Worm (Caenorhabditis elegans) whole organism, L4 larva: ENCODE measurements around the gene trx-1.

ENCODE experiments used
- fkh-10 ChIP-seq: fragments of 150-350 bp; optimal IDR thresholded peaks from 2 replicates; lab custom pipeline; 2014; ENCODE audit warnings: missing biosample characterization, missing genetic modification reagents, missing genetic modification characterization
- nhr-237 ChIP-seq: sonication (generic microtip); optimal IDR thresholded peaks from 2 replicates; lab custom pipeline; 2017; ENCODE audit warnings: missing biosample characterization, missing genetic modification characterization
- rbr-2 ChIP-seq: sonication (generic microtip); optimal IDR thresholded peaks from 2 replicates; lab custom pipeline; 2016; ENCODE audit warnings: missing genotype, missing genetic modification characterization, missing compliant biosample characterization
- unc-62 ChIP-seq, 3 experiments: fragments of 150-350 bp in 1 of 3; sonication (generic microtip); optimal IDR thresholded peaks in 2 of 3; peaks in 1 of 3; 1 replicate in 1 of 3; 2 replicates in 2 of 3; lab custom pipeline; 2014 to 2017; ENCODE audit warnings: missing biosample characterization in 3 of 3, missing genetic modification characterization in 3 of 3, missing genetic modification reagents in 3 of 3, missing genotype in 1 of 3

ce11 chrII:7724603-7725002 lies 28.8 kb downstream of the trx-1 start, which contains the start of gene cpna-2:
- TF ChIP-seq unc-62 (GFP tag; optimal IDR thresholded peaks at IDR 0.05 in 1 of 2; lab: Kevin White, UChicago) (no peak), unc-62 (tag; optimal IDR thresholded peaks at IDR 0.05; lab: Kevin White, UChicago) (no peak), rbr-2 (no peak), fkh-10 (no peak), nhr-237 (no peak)
